Fruit fly (Drosophila melanogaster): ENCODE results near the gene ScsbetaA.

- no peak for TF ChIP-seq CG17806 (tag; optimal IDR thresholded peaks at IDR 0.05)
- no peak for TF ChIP-seq CG9948 (tag; optimal IDR thresholded peaks at IDR 0.05)
- TF ChIP-seq CG15710 (tag; optimal IDR thresholded peaks at IDR 0.05): no peak
- TF ChIP-seq Snoo (tag; optimal IDR thresholded peaks at IDR 0.05): no peak
- TF ChIP-seq CG34367 (tag; optimal IDR thresholded peaks at IDR 0.05): no peak
Measured at dm6 chr3R:8931064-8931419, 7.5 kb upstream of the ScsbetaA start.
